ENCODE assay signal across 8 worm cellular contexts in the genomic region with DNA sequence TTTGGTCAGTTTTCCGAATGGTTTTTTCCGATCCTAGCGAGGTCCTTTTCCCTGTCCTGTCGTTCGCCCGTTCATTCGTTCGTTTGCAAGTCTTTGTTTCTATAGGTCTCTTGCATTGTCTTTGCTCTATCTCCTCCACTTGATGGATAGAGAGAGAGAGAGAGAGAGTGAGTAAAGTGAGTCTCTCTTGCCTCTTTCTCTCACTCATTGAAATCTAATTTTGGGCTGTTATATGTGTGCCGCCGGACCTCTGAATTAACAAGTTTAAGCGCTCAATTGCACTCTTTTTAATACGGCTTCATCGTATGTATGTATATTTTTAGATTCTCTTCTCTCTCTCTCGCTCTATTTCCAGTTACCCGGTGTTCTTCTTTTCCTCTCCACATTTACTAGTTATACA.
TF ChIP-seq lines count a peak whose summit lies in the region.

No protein-coding gene starts in this region.

TF ChIP-seq in whole organism, L1 larva, 84 proteins besides CTCF, POLR2A, EP300 and RAD21 (continues in another document):
- TF ChIP-seq rnt-1 (tag; optimal IDR thresholded peaks at IDR 0.05; lab: Kevin White, UChicago) (peak; percentile 24), lin-39 (tag; optimal IDR thresholded peaks at IDR 0.05; lab: Kevin White, UChicago) (no peak), mep-1 (tag; optimal IDR thresholded peaks at IDR 0.05; lab: Kevin White, UChicago) (peak; percentile 2), nhr-47 (tag; optimal IDR thresholded peaks at IDR 0.05; lab: Kevin White, UChicago) (peak; percentile 14), xbp-1 (tag; optimal IDR thresholded peaks at IDR 0.05; lab: Kevin White, UChicago) (no peak), efl-1 (optimal IDR thresholded peaks at IDR 0.05; lab: Kevin White, UChicago) (no peak), efl-1 (GFP tag; optimal IDR thresholded peaks at IDR 0.05 in 1 of 2; lab: Kevin White, UChicago) (peak in 1 of 2 experiments; percentile 84), tbx-2 (tag; optimal IDR thresholded peaks at IDR 0.05; lab: Kevin White, UChicago) (peak; percentile 2), lsy-2 (tag; optimal IDR thresholded peaks at IDR 0.05; lab: Kevin White, UChicago) (peak in 1 of 2 experiments; percentile 22), lin-35 (GFP tag; optimal IDR thresholded peaks at IDR 0.05; lab: Kevin White, UChicago) (no peak), aly-2 (tag; optimal IDR thresholded peaks at IDR 0.05; lab: Kevin White, UChicago) (no peak)

TF ChIP-seq in whole organism, L2 larva, 48 proteins besides CTCF, POLR2A, EP300 and RAD21:
- TF ChIP-seq ZK546.5 (tag; optimal IDR thresholded peaks at IDR 0.05; lab: Kevin White, UChicago) (no peak), C34F6.9 (tag; optimal IDR thresholded peaks at IDR 0.05; lab: Kevin White, UChicago) (peak; percentile 36), nhr-129 (tag; optimal IDR thresholded peaks at IDR 0.05; lab: Kevin White, UChicago) (peak; percentile 16)

TF ChIP-seq in whole organism, L3 larva, 47 proteins besides CTCF, POLR2A, EP300 and RAD21:
- TF ChIP-seq R02D3.7 (tag; optimal IDR thresholded peaks at IDR 0.05; lab: Kevin White, UChicago) (no peak), nfya-1 (tag; optimal IDR thresholded peaks at IDR 0.05; lab: Kevin White, UChicago; ENCODE audit: insufficient read depth) (peak; percentile 35), ceh-16 (tag; optimal IDR thresholded peaks at IDR 0.05; lab: Kevin White, UChicago) (no peak), zag-1 (tag; optimal IDR thresholded peaks at IDR 0.05; lab: Kevin White, UChicago) (no peak), pha-4 (tag; optimal IDR thresholded peaks at IDR 0.05; lab: Kevin White, UChicago) (peak; percentile 2), ztf-4 (tag; optimal IDR thresholded peaks at IDR 0.05; lab: Kevin White, UChicago) (peak; percentile 37)
TF ChIP-seq in whole organism, L3 larva: peak in this region for 3.

TF ChIP-seq in whole organism, L4 larva, 104 proteins besides CTCF, POLR2A, EP300 and RAD21 (continues in another document):
- TF ChIP-seq dmd-8 (GFP tag; IDR thresholded peaks at IDR 0.05; lab: Robert Waterston, UW) (no peak), R02D3.7 (tag; optimal IDR thresholded peaks at IDR 0.05; lab: Kevin White, UChicago) (no peak), jun-1 (tag; optimal IDR thresholded peaks at IDR 0.05; lab: Kevin White, UChicago) (no peak), nhr-6 (tag; optimal IDR thresholded peaks at IDR 0.05; lab: Kevin White, UChicago) (no peak), nhr-28 (tag; optimal IDR thresholded peaks at IDR 0.05; lab: Kevin White, UChicago) (peak; percentile 3), lsy-2 (tag; optimal IDR thresholded peaks at IDR 0.05; lab: Kevin White, UChicago) (peak in 1 of 2 experiments; percentile 3), skn-1 (tag; optimal IDR thresholded peaks at IDR 0.05; lab: Kevin White, UChicago) (no peak), saeg-2 (GFP tag; IDR thresholded peaks at IDR 0.05; lab: Robert Waterston, UW) (no peak), F49E8.2 (tag; optimal IDR thresholded peaks at IDR 0.05; lab: Kevin White, UChicago; ENCODE audit: borderline replicate concordance) (no peak), ztf-11 (tag; optimal IDR thresholded peaks at IDR 0.05; lab: Kevin White, UChicago) (no peak), nhr-25 (tag; optimal IDR thresholded peaks at IDR 0.05; lab: Kevin White, UChicago; ENCODE audit: borderline replicate concordance, insufficient read depth) (peak; percentile 37), nhr-48 (tag; optimal IDR thresholded peaks at IDR 0.05; lab: Kevin White, UChicago) (no peak), ceh-82 (tag; optimal IDR thresholded peaks at IDR 0.05; lab: Kevin White, UChicago) (no peak)

TF ChIP-seq in whole organism, early embryonic, 17 proteins besides CTCF, POLR2A, EP300 and RAD21:
- TF ChIP-seq hmg-4 (GFP tag; optimal IDR thresholded peaks at IDR 0.05; lab: Kevin White, UChicago): peak; percentile 38
- no peak for TF ChIP-seq hmbx-1 (tag; optimal IDR thresholded peaks at IDR 0.05; lab: Kevin White, UChicago)
TF ChIP-seq in whole organism, early embryonic: peak in this region for 1.

TF ChIP-seq in whole organism, late embryonic, 69 proteins besides CTCF, POLR2A, EP300 and RAD21:
- TF ChIP-seq hlh-6 (tag; optimal IDR thresholded peaks at IDR 0.05; lab: Kevin White, UChicago) (peak; percentile 48), nfya-1 (tag; optimal IDR thresholded peaks at IDR 0.05; lab: Kevin White, UChicago) (no peak), unc-42 (tag; optimal IDR thresholded peaks at IDR 0.05; lab: Kevin White, UChicago) (peak; percentile 98), fkh-10 (GFP tag; optimal IDR thresholded peaks at IDR 0.05; lab: Kevin White, UChicago) (no peak), ceh-31 (tag; optimal IDR thresholded peaks at IDR 0.05; lab: Kevin White, UChicago) (peak; percentile 62), ceh-30 (tag; optimal IDR thresholded peaks at IDR 0.05; lab: Kevin White, UChicago) (no peak), ceh-14 (tag; optimal IDR thresholded peaks at IDR 0.05; lab: Kevin White, UChicago) (peak; percentile 19)

TF ChIP-seq in whole organism, mixed stage, embryonic, 35 proteins besides CTCF, POLR2A, EP300 and RAD21:
- peak; percentile 99 for TF ChIP-seq ces-1 (GFP tag; optimal IDR thresholded peaks at IDR 0.05; lab: Kevin White, UChicago)
- TF ChIP-seq drap-1 (GFP tag; optimal IDR thresholded peaks at IDR 0.05; lab: Kevin White, UChicago): no peak

TF ChIP-seq in whole organism, young adult, 124 proteins besides CTCF, POLR2A, EP300 and RAD21:
- 0 out of 2 replicates have a peak, but pooled peaks have one; percentile 24 for TF ChIP-seq mcd-1 (GFP tag; IDR thresholded peaks at IDR 0.05; lab: Robert Waterston, UW)
- 0 out of 2 replicates have a peak, but pooled peaks have one; percentile 10 for TF ChIP-seq zfh-2 (GFP tag; conservative IDR thresholded peaks at IDR 0.05; lab: Robert Waterston, UW)
- TF ChIP-seq nhr-179 (tag; optimal IDR thresholded peaks at IDR 0.05; lab: Kevin White, UChicago): no peak
TF ChIP-seq in whole organism, young adult: peak in this region for 2.
